Worm (Caenorhabditis elegans) whole organism, L4/young adult: ENCODE measurements around the gene folr-1.

ENCODE experiments used
- W03F9.2 ChIP-seq: fragments of 150-350 bp; optimal IDR thresholded peaks from 2 replicates; lab custom pipeline; 2014; ENCODE audit warnings: missing biosample characterization, missing genetic modification characterization
- dao-5 ChIP-seq: sonication (generic microtip); optimal IDR thresholded peaks from 2 replicates; lab custom pipeline; 2016; ENCODE audit warnings: missing genotype, missing genetic modification characterization, moderate library complexity, missing compliant biosample characterization

DNA sequence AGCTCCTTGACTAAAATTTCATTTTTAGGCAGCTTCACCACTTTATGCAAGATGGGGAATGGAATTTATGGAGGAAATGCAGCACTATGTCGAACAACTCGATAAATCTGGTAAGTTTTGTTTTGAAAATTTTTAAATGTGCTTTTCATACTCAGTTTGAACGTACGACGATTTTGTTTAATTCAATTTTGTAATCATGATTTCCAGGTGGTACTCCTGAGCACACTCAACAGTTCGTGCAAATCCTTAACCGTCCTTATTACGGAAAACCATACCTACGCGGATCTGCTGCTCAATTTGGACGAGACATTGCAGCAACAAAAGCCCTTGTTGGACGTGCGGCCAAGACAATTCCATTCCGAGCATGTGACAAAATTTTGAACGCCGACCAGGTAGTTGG lies 43.4 kb downstream of the folr-1 start:
- no peak for TF ChIP-seq W03F9.2 (tag; lab: Kevin White, UChicago)
- TF ChIP-seq dao-5 (tag; lab: Kevin White, UChicago): no peak
